Fruit fly (Drosophila melanogaster) whole organism, embryonic: ENCODE results near the gene CG17929.
A peak's percentile ranks its signal among the peaks of the same experiment; 100 is the strongest.

Experiments
- B-H2 ChIP-seq: fragments of 200-800 bp; sonication (Bioruptor generic); optimal IDR thresholded peaks from 2 replicates; lab custom pipeline; 2018; ENCODE audit warnings: missing biosample characterization, mild to moderate bottlenecking, missing genetic modification characterization
- BEAF-32 ChIP-seq: fragments of 200-800 bp; sonication (Bioruptor generic); optimal IDR thresholded peaks from 3 replicates; lab custom pipeline; 2017; ENCODE audit warnings: missing biosample characterization, missing genetic modification characterization, mild to moderate bottlenecking, moderate library complexity, missing genetic modification reagents
- CG10321 ChIP-seq: fragments of 200-800 bp; sonication (Bioruptor generic); IDR thresholded peaks from 2 replicates; pipeline ENCODE4 v1.3.6; 2022; ENCODE audit warnings: missing biosample characterization, missing genetic modification characterization
- CG11085 ChIP-seq: fragments of 200-800 bp; sonication (Bioruptor generic); IDR thresholded peaks from 2 replicates; pipeline ENCODE4 v1.3.6; 2022; ENCODE audit warnings: missing biosample characterization, missing genetic modification characterization
- CG11695 ChIP-seq: fragments of 200-800 bp; sonication (Bioruptor generic); IDR thresholded peaks from 3 replicates; pipeline ENCODE4 v1.3.6; 2022; ENCODE audit warnings: missing biosample characterization, missing genetic modification characterization
- CG11723 ChIP-seq: fragments of 200-800 bp; sonication (Bioruptor generic); optimal IDR thresholded peaks from 2 replicates; lab custom pipeline; 2017; ENCODE audit warnings: missing biosample characterization, mild to moderate bottlenecking, missing genetic modification characterization
- CG12071 ChIP-seq: fragments of 200-800 bp; sonication (Bioruptor generic); optimal IDR thresholded peaks from 3 replicates; lab custom pipeline; 2018; ENCODE audit warnings: missing biosample characterization, mild to moderate bottlenecking, missing genetic modification characterization
- CG12104 ChIP-seq: fragments of 200-800 bp; sonication (Bioruptor generic); optimal IDR thresholded peaks from 3 replicates; lab custom pipeline; 2016; ENCODE audit warnings: missing biosample characterization, missing genetic modification characterization
- CG12391 ChIP-seq: fragments of 200-800 bp; sonication (Bioruptor generic); optimal IDR thresholded peaks from 3 replicates; lab custom pipeline; 2018; ENCODE audit warnings: missing biosample characterization, mild to moderate bottlenecking, missing genetic modification characterization, moderate library complexity
- CG12942 ChIP-seq: fragments of 200-800 bp; sonication (Bioruptor generic); optimal IDR thresholded peaks from 3 replicates; lab custom pipeline; 2016; ENCODE audit warnings: missing biosample characterization, missing genetic modification characterization
- CG14441 ChIP-seq: fragments of 200-800 bp; sonication (Bioruptor generic); IDR thresholded peaks from 2 replicates; pipeline ENCODE4 v1.3.6; 2022; ENCODE audit warnings: missing biosample characterization, missing genetic modification characterization
- CG1529 ChIP-seq: fragments of 200-800 bp; sonication (Bioruptor generic); optimal IDR thresholded peaks from 3 replicates; lab custom pipeline; 2018; ENCODE audit warnings: missing biosample characterization, missing genetic modification characterization
- CG1602 ChIP-seq: fragments of 200-800 bp; sonication (Bioruptor generic); optimal IDR thresholded peaks from 3 replicates; lab custom pipeline; 2016; ENCODE audit warnings: missing biosample characterization, missing genetic modification characterization
- CG16863 ChIP-seq: fragments of 200-800 bp; sonication (Bioruptor generic); optimal IDR thresholded peaks from 3 replicates; lab custom pipeline; 2016; ENCODE audit warnings: missing biosample characterization, missing genetic modification characterization
- CG17829 ChIP-seq: fragments of 200-800 bp; optimal IDR thresholded peaks from 2 replicates; lab custom pipeline; 2019; ENCODE audit warnings: missing biosample characterization, mild to moderate bottlenecking, missing genetic modification characterization, moderate library complexity
- CG30020 ChIP-seq: fragments of 200-800 bp; optimal IDR thresholded peaks from 2 replicates; lab custom pipeline; 2019; ENCODE audit warnings: missing biosample characterization, mild to moderate bottlenecking, missing genetic modification characterization, moderate library complexity
- CG32772 ChIP-seq: fragments of 200-800 bp; sonication (Bioruptor generic); IDR thresholded peaks from 2 replicates; pipeline ENCODE4 v1.3.6; 2022; ENCODE audit warnings: missing biosample characterization, missing genetic modification characterization
- CG4404 ChIP-seq: fragments of 200-800 bp; sonication (Bioruptor generic); IDR thresholded peaks from 2 replicates; pipeline ENCODE4 v1.3.6; 2022; ENCODE audit warnings: missing biosample characterization, missing genetic modification characterization
- CG6854 ChIP-seq: fragments of 200-800 bp; sonication (Bioruptor generic); optimal IDR thresholded peaks from 3 replicates; lab custom pipeline; 2017; ENCODE audit warnings: missing biosample characterization, mild to moderate bottlenecking, missing genetic modification characterization
- CG7963 ChIP-seq: fragments of 200-800 bp; sonication (Bioruptor generic); IDR thresholded peaks from 3 replicates; pipeline ENCODE4 v1.3.6; 2022; ENCODE audit warnings: missing biosample characterization, missing genetic modification characterization; ENCODE audit not compliant: partially characterized antibody
- CrebB ChIP-seq: fragments of 200-800 bp; sonication (Bioruptor generic); optimal IDR thresholded peaks from 3 replicates; lab custom pipeline; 2018; ENCODE audit warnings: missing biosample characterization, mild to moderate bottlenecking, missing genetic modification characterization
- Dad ChIP-seq: fragments of 200-800 bp; sonication (Bioruptor generic); optimal IDR thresholded peaks from 3 replicates; lab custom pipeline; 2016; ENCODE audit warnings: missing biosample characterization, missing genetic modification characterization
- Deaf1 ChIP-seq: fragments of 200-800 bp; optimal IDR thresholded peaks from 3 replicates; lab custom pipeline; 2019; ENCODE audit warnings: missing biosample characterization, mild to moderate bottlenecking, missing genetic modification characterization, moderate library complexity
- Drgx ChIP-seq: fragments of 200-800 bp; sonication (Bioruptor generic); IDR thresholded peaks from 2 replicates; pipeline ENCODE4 v1.3.6; 2022; ENCODE audit warnings: missing biosample characterization, missing genetic modification characterization
- Hey ChIP-seq: fragments of 200-800 bp; sonication (Bioruptor generic); optimal IDR thresholded peaks from 3 replicates; lab custom pipeline; 2018; ENCODE audit warnings: missing biosample characterization, mild to moderate bottlenecking, missing genetic modification characterization
- Hr51 ChIP-seq, 2 experiments: fragments of 200-800 bp; sonication (Bioruptor generic); optimal IDR thresholded peaks; 2 replicates in 1 of 2; 3 replicates in 1 of 2; lab custom pipeline; 2016 to 2018; ENCODE audit warnings: missing biosample characterization in 2 of 2, missing genetic modification characterization in 2 of 2, mild to moderate bottlenecking in 1 of 2, moderate library complexity in 1 of 2
- MESR4 ChIP-seq: fragments of 200-800 bp; sonication (Bioruptor generic); optimal IDR thresholded peaks from 2 replicates; lab custom pipeline; 2018; ENCODE audit warnings: missing biosample characterization, mild to moderate bottlenecking, missing genetic modification characterization, moderate library complexity
- NK7.1 ChIP-seq: fragments of 200-800 bp; sonication (Bioruptor generic); optimal IDR thresholded peaks from 3 replicates; lab custom pipeline; 2016; ENCODE audit warnings: missing biosample characterization, missing genetic modification characterization
- Rx ChIP-seq: fragments of 200-800 bp; sonication (Bioruptor generic); IDR thresholded peaks from 2 replicates; pipeline ENCODE4 v1.3.6; 2022; ENCODE audit warnings: missing biosample characterization, missing genetic modification characterization
- Scr ChIP-seq: fragments of 200-800 bp; sonication (Bioruptor generic); IDR thresholded peaks from 2 replicates; pipeline ENCODE4 v1.3.6; 2022; ENCODE audit warnings: missing biosample characterization, missing genetic modification characterization; ENCODE audit not compliant: partially characterized antibody
- Sox100B ChIP-seq: fragments of 200-800 bp; sonication (Bioruptor generic); optimal IDR thresholded peaks from 3 replicates; lab custom pipeline; 2018; ENCODE audit warnings: missing biosample characterization, mild to moderate bottlenecking, missing genetic modification characterization
- Sox102F ChIP-seq: fragments of 200-800 bp; sonication (Bioruptor generic); optimal IDR thresholded peaks from 2 replicates; lab custom pipeline; 2018; ENCODE audit warnings: missing biosample characterization, mild to moderate bottlenecking, missing genetic modification characterization, moderate library complexity
- Stat92E ChIP-seq, 3 experiments: fragments of >200 bp in 2 of 3; fragments of 200-800 bp in 1 of 3; sonication (Bioruptor generic) in 1 of 3; optimal IDR thresholded peaks; 2 replicates each; lab custom pipeline; 2017 to 2019; ENCODE audit warnings: missing biosample characterization in 3 of 3, missing genetic modification characterization in 3 of 3, mild to moderate bottlenecking in 1 of 3, moderate library complexity in 1 of 3
- bab2 ChIP-seq: fragments of 200-800 bp; sonication (Bioruptor generic); optimal IDR thresholded peaks from 2 replicates; lab custom pipeline; 2016; ENCODE audit warnings: missing biosample characterization, missing genetic modification characterization
- croc ChIP-seq: fragments of 200-800 bp; sonication (Bioruptor generic); conservative IDR thresholded peaks from 3 replicates; pipeline ENCODE4 v1.3.6; 2022; ENCODE audit warnings: missing biosample characterization, missing genetic modification characterization
- h ChIP-seq: fragments of >200 bp; optimal IDR thresholded peaks from 2 replicates; lab custom pipeline; 2017
- ind ChIP-seq: fragments of 200-800 bp; sonication (Bioruptor generic); optimal IDR thresholded peaks from 3 replicates; lab custom pipeline; 2016; ENCODE audit warnings: missing biosample characterization, missing genetic modification characterization
- jigr1 ChIP-seq: fragments of 200-800 bp; sonication (Bioruptor generic); IDR thresholded peaks from 3 replicates; pipeline ENCODE4 v1.3.6; 2022; ENCODE audit warnings: missing biosample characterization, missing genetic modification characterization
- mld ChIP-seq: fragments of 200-800 bp; sonication (Bioruptor generic); IDR thresholded peaks from 3 replicates; pipeline ENCODE4 v1.3.6; 2022; ENCODE audit warnings: missing biosample characterization, missing genetic modification characterization; ENCODE audit not compliant: partially characterized antibody
- oc ChIP-seq: fragments of 200-800 bp; sonication (Bioruptor generic); optimal IDR thresholded peaks from 2 replicates; lab custom pipeline; 2018; ENCODE audit warnings: missing biosample characterization, mild to moderate bottlenecking, missing genetic modification characterization, moderate library complexity
- ranshi ChIP-seq: fragments of 200-800 bp; sonication (Bioruptor generic); IDR thresholded peaks from 2 replicates; pipeline ENCODE4 v1.3.6; 2022; ENCODE audit warnings: missing biosample characterization, missing genetic modification characterization
- salm ChIP-seq: fragments of 200-800 bp; sonication (Bioruptor generic); optimal IDR thresholded peaks from 2 replicates; lab custom pipeline; 2018; ENCODE audit warnings: missing biosample characterization, mild to moderate bottlenecking, missing genetic modification characterization
- sisA ChIP-seq: fragments of 200-800 bp; sonication (Bioruptor generic); IDR thresholded peaks from 2 replicates; pipeline ENCODE4 v1.3.6; 2022; ENCODE audit warnings: missing biosample characterization, missing genetic modification characterization
- stc ChIP-seq: fragments of 200-800 bp; sonication (Bioruptor generic); IDR thresholded peaks from 2 replicates; pipeline ENCODE4 v1.3.6; 2022; ENCODE audit warnings: missing biosample characterization, missing genetic modification characterization
- tio ChIP-seq: fragments of 200-800 bp; sonication (Bioruptor generic); optimal IDR thresholded peaks from 2 replicates; lab custom pipeline; 2017; ENCODE audit warnings: missing biosample characterization, missing genetic modification characterization, inconsistent platforms
- ttk ChIP-seq: fragments of 200-800 bp; sonication (Bioruptor generic); IDR thresholded peaks from 2 replicates; pipeline ENCODE4 v2.1.2; 2022; ENCODE audit warnings: missing biosample characterization, missing genetic modification characterization
- tup ChIP-seq: fragments of 200-800 bp; sonication (Bioruptor generic); optimal IDR thresholded peaks from 2 replicates; lab custom pipeline; 2016; ENCODE audit warnings: missing biosample characterization, mild to moderate bottlenecking, missing genetic modification characterization, moderate library complexity
- vfl ChIP-seq: fragments of 200-800 bp; sonication (Bioruptor generic); optimal IDR thresholded peaks from 2 replicates; lab custom pipeline; 2016; ENCODE audit warnings: missing biosample characterization, missing genetic modification characterization

Gene CG17929

DNA sequence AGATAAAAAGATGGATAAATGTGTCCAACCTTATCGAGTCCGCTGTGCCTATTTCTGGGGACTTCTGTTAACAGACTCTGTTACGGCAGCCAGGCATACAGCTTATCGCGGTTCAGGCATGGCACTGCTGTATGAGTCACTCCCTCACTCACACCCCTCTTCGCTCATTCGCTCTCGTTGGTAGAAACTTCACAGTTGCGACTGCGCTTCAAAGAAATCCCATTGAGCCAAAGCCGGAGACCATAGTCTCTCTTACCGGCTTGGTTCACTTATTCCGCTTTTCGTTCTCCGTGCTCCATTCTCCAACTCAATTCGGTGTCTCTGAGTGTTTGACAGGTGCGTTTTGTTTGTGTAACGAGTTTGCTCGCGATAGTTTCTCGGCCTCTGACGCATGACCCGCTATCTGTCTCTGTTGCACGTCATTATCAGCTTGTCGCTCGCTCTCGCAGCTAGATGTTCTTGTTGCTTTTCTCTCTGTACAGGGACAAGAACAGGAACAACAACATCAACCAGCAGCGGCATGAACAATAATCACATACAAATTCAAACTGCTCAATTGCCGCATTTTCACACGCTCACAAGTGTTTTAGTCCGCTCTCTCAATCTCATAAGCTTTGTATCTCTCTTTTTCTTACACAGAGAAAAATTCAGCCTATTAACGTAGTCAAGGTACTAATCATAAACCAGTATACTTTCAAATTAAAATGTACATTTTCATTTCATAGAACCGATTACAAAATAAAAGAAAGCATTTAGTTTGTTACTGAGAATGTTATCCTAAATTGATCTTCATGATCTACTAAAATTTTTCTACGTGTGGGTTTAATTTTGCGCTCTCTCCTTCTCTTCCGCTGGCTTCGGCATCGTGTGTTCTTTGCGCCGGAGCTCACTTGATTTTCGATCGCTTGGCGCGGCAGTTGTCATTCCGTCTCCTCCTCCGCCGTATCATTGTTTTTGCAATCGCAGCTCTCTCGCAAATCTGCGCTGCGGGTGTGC, 45.0 kb upstream of the CG17929 start (continued):
- TF ChIP-seq stc (GFP tag; lab: Robert Waterston, UW): peak; percentile 100
- peak; percentile 99 for TF ChIP-seq Sox100B (GFP tag; lab: Kevin White, UChicago)
- TF ChIP-seq CG12942 (GFP tag; lab: Kevin White, UChicago): peak; percentile 99
- peak; percentile 99 for TF ChIP-seq CG4404 (GFP tag; lab: Robert Waterston, UW)
- peak; percentile 99 for TF ChIP-seq CG11723 (GFP tag; lab: Kevin White, UChicago)
- peak; percentile 100 for TF ChIP-seq CG12391
- TF ChIP-seq CG12071 (GFP tag; lab: Kevin White, UChicago): peak; percentile 98
- peak; percentile 99 for TF ChIP-seq CG6854 (GFP tag; lab: Kevin White, UChicago)
- TF ChIP-seq tup: peak; percentile 96
- TF ChIP-seq Stat92E (GFP tag; optimal IDR thresholded peaks at IDR 0.05; lab: Kevin White, UChicago): peak in 1 of 3 experiments; percentile 100
- peak; percentile 99 for TF ChIP-seq ranshi (GFP tag; lab: Robert Waterston, UW)
- peak; percentile 97 for TF ChIP-seq CG11085
- peak; percentile 100 for TF ChIP-seq Sox102F (GFP tag; lab: Kevin White, UChicago)
- TF ChIP-seq vfl: peak; percentile 98
- TF ChIP-seq MESR4 (GFP tag; lab: Kevin White, UChicago): peak; percentile 90
- TF ChIP-seq ttk (GFP tag; lab: Robert Waterston, UW): peak; percentile 99
- TF ChIP-seq oc (tag; lab: Kevin White, UChicago): peak; percentile 100
- TF ChIP-seq CG1602 (GFP tag; lab: Kevin White, UChicago): peak; percentile 100
- TF ChIP-seq B-H2: peak; percentile 99
- TF ChIP-seq Scr (GFP tag; lab: Robert Waterston, UW): peak; percentile 56
- peak; percentile 98 for TF ChIP-seq croc (GFP tag; lab: Robert Waterston, UW)
- peak; percentile 99 for TF ChIP-seq salm (tag; lab: Kevin White, UChicago)
- TF ChIP-seq NK7.1 (GFP tag; lab: Kevin White, UChicago): peak; percentile 99
- TF ChIP-seq CG11695: peak; percentile 100
- TF ChIP-seq Drgx (GFP tag; lab: Robert Waterston, UW): peak; percentile 99
- TF ChIP-seq CG17829: peak; percentile 100
- TF ChIP-seq tio: peak; percentile 99
- peak; percentile 99 for TF ChIP-seq CG14441 (GFP tag; lab: Robert Waterston, UW)
- no peak for TF ChIP-seq h (lab: Kevin White, UChicago)
- peak; percentile 99 to 100 for TF ChIP-seq Hr51 (GFP tag; optimal IDR thresholded peaks at IDR 0.05; lab: Kevin White, UChicago)
- peak; percentile 99 for TF ChIP-seq CG1529 (GFP tag; lab: Kevin White, UChicago)
- TF ChIP-seq Hey: peak; percentile 94
- peak; percentile 99 for TF ChIP-seq CG16863 (GFP tag; lab: Kevin White, UChicago)
- TF ChIP-seq CG30020 (tag; lab: Kevin White, UChicago): peak; percentile 91
- TF ChIP-seq mld (GFP tag; lab: Robert Waterston, UW): no peak
- TF ChIP-seq CG32772 (GFP tag; lab: Robert Waterston, UW): peak; percentile 99
- peak; percentile 98 for TF ChIP-seq Dad (GFP tag; lab: Kevin White, UChicago)
- peak; percentile 40 for TF ChIP-seq BEAF-32 (GFP tag; lab: Kevin White, UChicago)
- TF ChIP-seq CG10321 (GFP tag; lab: Robert Waterston, UW): peak; percentile 91
- peak; percentile 99 for TF ChIP-seq sisA (GFP tag; lab: Robert Waterston, UW)
- peak; percentile 99 for TF ChIP-seq CrebB (tag; lab: Kevin White, UChicago)
- TF ChIP-seq jigr1 (GFP tag; lab: Robert Waterston, UW): peak; percentile 96
- no peak for TF ChIP-seq CG7963 (GFP tag; lab: Robert Waterston, UW)
- peak; percentile 100 for TF ChIP-seq bab2 (GFP tag; lab: Kevin White, UChicago)
- TF ChIP-seq ind: peak; percentile 99
- TF ChIP-seq Rx (GFP tag; lab: Robert Waterston, UW): peak; percentile 99
- peak; percentile 99 for TF ChIP-seq CG12104 (GFP tag; lab: Kevin White, UChicago)
- peak; percentile 91 for TF ChIP-seq Deaf1 (tag; lab: Kevin White, UChicago)
